Fruit fly (Drosophila melanogaster): ENCODE measurements around the gene Josd.

The Josd gene

dm6 chrX:6295129-6295539 lies 34.2 kb downstream of the Josd start, which contains the start of the genes CG15891 and CG3815 (continued):
- TF ChIP-seq CG7745 (tag; optimal IDR thresholded peaks at IDR 0.05) (no peak), dm (GFP tag; optimal IDR thresholded peaks at IDR 0.05) (peak; percentile 43), CG3281 (GFP tag; optimal IDR thresholded peaks at IDR 0.05) (peak; percentile 68), cad (GFP tag; optimal IDR thresholded peaks at IDR 0.05) (no peak), Hr51 (GFP tag; optimal IDR thresholded peaks at IDR 0.05) (no peak), CG17829 (tag; optimal IDR thresholded peaks at IDR 0.05) (peak; percentile 46), CG7372 (GFP tag; IDR thresholded peaks at IDR 0.05) (peak; percentile 45; the same call in 1 of the 2 replicates), grau (tag; optimal IDR thresholded peaks at IDR 0.05) (peak; percentile 70), br (optimal IDR thresholded peaks at IDR 0.05) (no peak), twi (tag; optimal IDR thresholded peaks at IDR 0.05) (peak; percentile 48), CG13624 (GFP tag; optimal IDR thresholded peaks at IDR 0.05) (peak; percentile 88), CG9876 (GFP tag; optimal IDR thresholded peaks at IDR 0.05) (no peak), otp (GFP tag; IDR thresholded peaks at IDR 0.05) (no peak), vnd (GFP tag; IDR thresholded peaks at IDR 0.05; ENCODE audit: partially characterized antibody) (no peak), Gsc (GFP tag; IDR thresholded peaks at IDR 0.05) (no peak), CG3726 (GFP tag; IDR thresholded peaks at IDR 0.05) (no peak), Dek (tag; optimal IDR thresholded peaks at IDR 0.05) (peak; percentile 31), Med (GFP tag) (peak; percentile 90), hkb (optimal IDR thresholded peaks at IDR 0.05) (no peak), hkb (GFP tag; IDR thresholded peaks at IDR 0.05) (0 out of 2 replicates have a peak, but pooled peaks have one; percentile 21), D19B (GFP tag; optimal IDR thresholded peaks at IDR 0.05) (no peak), CG31224 (GFP tag; IDR thresholded peaks at IDR 0.05) (peak; percentile 13; the same call in 1 of the 2 replicates), CG16779 (GFP tag; IDR thresholded peaks at IDR 0.05) (no peak), Oaz (GFP tag; IDR thresholded peaks at IDR 0.05) (no peak), CG9609 (GFP tag; optimal IDR thresholded peaks at IDR 0.05) (peak; percentile 67), CG11560 (tag; IDR thresholded peaks at IDR 0.05) (no peak), Atf3 (GFP tag; optimal IDR thresholded peaks at IDR 0.05) (peak; percentile 53), Opbp (GFP tag; IDR thresholded peaks at IDR 0.05; ENCODE audit: partially characterized antibody) (0 out of 3 replicates have a peak, but pooled peaks have one; percentile 48), Blimp-1 (GFP tag; optimal IDR thresholded peaks at IDR 0.05) (no peak), mam (GFP tag; optimal IDR thresholded peaks at IDR 0.05) (peak; percentile 60)

- TF ChIP-seq CG10267 (tag; optimal IDR thresholded peaks at IDR 0.05) (peak; percentile 13), Kr (GFP tag; optimal IDR thresholded peaks at IDR 0.05) (no peak), Sin3A (optimal IDR thresholded peaks at IDR 0.05) (peak; percentile 8), Dref (GFP tag; IDR thresholded peaks at IDR 0.05) (peak; percentile 68), BEAF-32 (GFP tag; optimal IDR thresholded peaks at IDR 0.05) (peak; percentile 73), E2f2 (GFP tag; IDR thresholded peaks at IDR 0.05) (peak; percentile 63), CG13287 (GFP tag; IDR thresholded peaks at IDR 0.05; ENCODE audit: partially characterized antibody) (peak; percentile 80), zfh1 (GFP tag; IDR thresholded peaks at IDR 0.05) (no peak), Abd-B (GFP tag; optimal IDR thresholded peaks at IDR 0.05) (no peak), sens (GFP tag) (peak; percentile 31), Side (GFP tag; optimal IDR thresholded peaks at IDR 0.05) (no peak), MESR4 (GFP tag; optimal IDR thresholded peaks at IDR 0.05) (peak; percentile 72), psq (GFP tag; optimal IDR thresholded peaks at IDR 0.05) (no peak), zen2 (GFP tag; IDR thresholded peaks at IDR 0.05; ENCODE audit: partially characterized antibody) (peak; percentile 38; the same call in 1 of the 3 replicates), Sry-δ (GFP tag; optimal IDR thresholded peaks at IDR 0.05) (peak; percentile 86), da (GFP tag; optimal IDR thresholded peaks at IDR 0.05) (no peak), CG4617 (GFP tag; optimal IDR thresholded peaks at IDR 0.05; ENCODE audit: borderline replicate concordance) (peak; percentile 84), inv (GFP tag; IDR thresholded peaks at IDR 0.05; ENCODE audit: partially characterized antibody) (peak; percentile 44; the same call in 1 of the 2 replicates), D19A (tag; optimal IDR thresholded peaks at IDR 0.05) (no peak), Opbp (GFP tag; IDR thresholded peaks at IDR 0.05; ENCODE audit: partially characterized antibody) (peak; percentile 63; the same call in 2 of the 3 replicates), CG10462 (GFP tag; optimal IDR thresholded peaks at IDR 0.05) (no peak), amos (GFP tag; IDR thresholded peaks at IDR 0.05; ENCODE audit: partially characterized antibody) (peak; percentile 71; the same call in 1 of the 2 replicates), unc-4 (GFP tag; IDR thresholded peaks at IDR 0.05; ENCODE audit: partially characterized antibody) (peak; percentile 69)
Observed at dm6 chrX:6301052-6301451, 40.1 kb downstream of the Josd start, which contains the start of gene CG12219. Gene CG12219 (minus strand): TSS chrX:6301285.
